Fruit fly (Drosophila melanogaster): ENCODE measurements around the gene Rpn3.
A peak's percentile ranks its signal among the peaks of the same experiment; 100 is the strongest.

- peak in 1 of 2 experiments; percentile 16 for TF ChIP-seq CTCF (optimal IDR thresholded peaks at IDR 0.05)
- no peak for TF ChIP-seq CG8478 (optimal IDR thresholded peaks at IDR 0.05)
Observed at dm6 chr2L:19045111-19045560, 6.5 kb upstream of the Rpn3 start, which contains the start of the genes Ttc19 and Acn.
